Worm (Caenorhabditis elegans): ENCODE results near the gene mpz-6.

Gene mpz-6

DNA sequence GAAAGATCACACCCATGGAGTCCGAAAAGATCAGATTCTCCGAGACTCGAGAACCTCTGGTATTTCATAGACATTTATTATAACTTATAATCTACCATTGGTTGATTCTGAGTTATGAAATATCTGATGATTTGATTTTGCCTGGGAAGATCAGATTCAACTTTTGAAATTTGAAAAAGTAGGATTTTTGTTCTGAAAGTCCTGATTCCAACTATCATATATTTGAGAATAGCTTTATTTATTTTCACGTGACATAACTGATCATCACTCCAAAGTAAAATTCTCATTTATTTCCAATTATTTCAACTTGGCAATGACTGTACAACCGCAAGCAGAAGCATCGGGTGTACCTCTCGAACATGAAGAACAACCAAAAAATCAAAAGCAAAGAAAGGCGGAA lies 7.2 kb downstream of the mpz-6 start, which contains the start of gene Y51B9A.7:
Y51B9A.7 (plus strand) TSS at position 301 of the 400 bp plus-strand sequence.
- TF ChIP-seq ceh-30 (tag; optimal IDR thresholded peaks at IDR 0.05) (no peak), ceh-18 (tag; optimal IDR thresholded peaks at IDR 0.05) (no peak), syd-9 (tag; optimal IDR thresholded peaks at IDR 0.05) (no peak), ceh-24 (tag; optimal IDR thresholded peaks at IDR 0.05) (no peak), npax-4 (tag; optimal IDR thresholded peaks at IDR 0.05) (no peak), unc-3 (GFP tag; conservative IDR thresholded peaks at IDR 0.05) (no peak), unc-3 (tag; optimal IDR thresholded peaks at IDR 0.05) (no peak), sdc-2 (tag; optimal IDR thresholded peaks at IDR 0.05) (no peak), ceh-6 (GFP tag; optimal IDR thresholded peaks at IDR 0.05) (no peak), F13H6.1 (tag; optimal IDR thresholded peaks at IDR 0.05) (no peak), hlh-8 (tag; optimal IDR thresholded peaks at IDR 0.05) (no peak), ceh-9 (tag; optimal IDR thresholded peaks at IDR 0.05) (no peak), pha-2 (tag; optimal IDR thresholded peaks at IDR 0.05) (no peak)

DNA sequence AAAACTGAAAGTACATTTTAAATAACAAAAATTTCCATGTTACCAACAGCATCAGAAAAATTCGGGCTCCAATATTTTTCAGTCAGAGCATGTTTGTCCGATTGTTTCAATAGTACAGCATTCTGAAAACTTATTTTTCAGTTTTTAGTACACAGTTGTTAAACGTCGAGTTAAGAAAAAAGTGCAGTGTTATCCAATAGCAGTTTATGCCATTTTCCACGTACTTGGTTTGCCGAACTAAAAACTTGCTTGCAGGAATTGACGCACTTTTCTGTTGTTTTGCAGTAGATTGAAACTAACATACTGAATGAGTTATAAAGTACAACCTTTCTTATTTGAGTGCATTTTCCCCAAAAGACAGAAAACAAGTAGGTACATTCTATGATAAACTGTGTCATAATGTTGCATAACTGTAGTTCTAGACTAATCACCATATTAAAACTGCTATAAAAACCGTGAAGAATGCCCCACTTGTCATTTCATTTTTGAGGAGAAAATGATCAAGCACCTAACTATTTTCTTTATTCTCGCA lies 8.5 kb downstream of the mpz-6 start, which contains the start of the genes Y51B9A.14 and Y51B9A.8:
Y51B9A.14 (minus strand) TSS at position 101 of the 532 bp plus-strand sequence.
Y51B9A.8 (plus strand) TSS at position 482 of the 532 bp plus-strand sequence.
- TF ChIP-seq ztf-16 (tag; optimal IDR thresholded peaks at IDR 0.05) (no peak), sox-2 (GFP tag; IDR thresholded peaks at IDR 0.05) (no peak), ttx-3 (tag; optimal IDR thresholded peaks at IDR 0.05) (no peak), sox-4 (tag; optimal IDR thresholded peaks at IDR 0.05) (no peak), odd-2 (tag; optimal IDR thresholded peaks at IDR 0.05) (no peak), mec-3 (tag; optimal IDR thresholded peaks at IDR 0.05; ENCODE audit: borderline replicate concordance) (no peak), unc-3 (GFP tag; conservative IDR thresholded peaks at IDR 0.05) (no peak), unc-3 (tag; optimal IDR thresholded peaks at IDR 0.05) (no peak), unc-86 (tag; optimal IDR thresholded peaks at IDR 0.05) (no peak), ceh-9 (tag; optimal IDR thresholded peaks at IDR 0.05) (no peak), ahr-1 (tag; optimal IDR thresholded peaks at IDR 0.05) (no peak), syd-9 (tag; optimal IDR thresholded peaks at IDR 0.05) (no peak), C38D4.7 (GFP tag; optimal IDR thresholded peaks at IDR 0.05) (no peak), ets-4 (tag; optimal IDR thresholded peaks at IDR 0.05) (no peak)

DNA sequence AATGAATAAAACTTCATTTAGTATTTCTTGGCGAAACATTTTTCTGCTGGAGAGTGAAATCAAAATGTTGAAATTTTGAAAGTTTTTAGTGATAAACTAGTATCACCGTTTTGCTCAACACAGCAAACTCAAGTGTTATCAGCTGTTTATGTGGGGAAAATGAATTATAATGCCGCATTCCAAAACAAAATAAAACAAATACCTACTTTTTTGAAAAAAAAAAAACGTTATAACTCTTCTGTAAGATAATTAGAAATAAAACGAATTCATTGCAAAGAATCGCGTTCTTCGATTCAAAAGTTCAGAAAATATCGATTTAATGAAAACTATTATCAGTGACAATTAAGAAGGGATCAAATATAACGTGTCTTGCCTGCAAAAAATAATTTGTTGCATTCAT lies 9.4 kb downstream of the mpz-6 start, which contains the start of gene Y51B9A.9:
Y51B9A.9 (minus strand) TSS at position 101 of the 400 bp plus-strand sequence.
- TF ChIP-seq ceh-31 (tag; optimal IDR thresholded peaks at IDR 0.05): no peak
- TF ChIP-seq dmd-4 (tag; optimal IDR thresholded peaks at IDR 0.05; ENCODE audit: borderline replicate concordance): no peak
- no peak for TF ChIP-seq zip-5 (tag; optimal IDR thresholded peaks at IDR 0.05)
- no peak for TF ChIP-seq ceh-6 (GFP tag; optimal IDR thresholded peaks at IDR 0.05)
- TF ChIP-seq tbx-2 (tag; optimal IDR thresholded peaks at IDR 0.05): no peak
- TF ChIP-seq eyg-1 (tag; optimal IDR thresholded peaks at IDR 0.05): no peak
- no peak for TF ChIP-seq hlh-15 (tag; optimal IDR thresholded peaks at IDR 0.05)
- TF ChIP-seq ceh-45 (GFP tag; IDR thresholded peaks at IDR 0.05): no peak
- TF ChIP-seq lin-11 (tag; optimal IDR thresholded peaks at IDR 0.05): no peak
- no peak for TF ChIP-seq ref-2 (tag; optimal IDR thresholded peaks at IDR 0.05)
- TF ChIP-seq ceh-9 (tag; optimal IDR thresholded peaks at IDR 0.05): no peak
- no peak for TF ChIP-seq dve-1 (tag; optimal IDR thresholded peaks at IDR 0.05)
- no peak for TF ChIP-seq pqm-1 (tag; optimal IDR thresholded peaks at IDR 0.05)
- TF ChIP-seq syd-9 (tag; optimal IDR thresholded peaks at IDR 0.05): no peak
- no peak for TF ChIP-seq ets-4 (tag; optimal IDR thresholded peaks at IDR 0.05)
- no peak for TF ChIP-seq pag-3 (tag; optimal IDR thresholded peaks at IDR 0.05; ENCODE audit: borderline replicate concordance)
- TF ChIP-seq ceh-24 (tag; optimal IDR thresholded peaks at IDR 0.05): no peak
- no peak for TF ChIP-seq lim-6 (tag; optimal IDR thresholded peaks at IDR 0.05)
- no peak for TF ChIP-seq che-1 (tag; optimal IDR thresholded peaks at IDR 0.05)
- no peak for TF ChIP-seq odd-2 (tag; optimal IDR thresholded peaks at IDR 0.05)

DNA sequence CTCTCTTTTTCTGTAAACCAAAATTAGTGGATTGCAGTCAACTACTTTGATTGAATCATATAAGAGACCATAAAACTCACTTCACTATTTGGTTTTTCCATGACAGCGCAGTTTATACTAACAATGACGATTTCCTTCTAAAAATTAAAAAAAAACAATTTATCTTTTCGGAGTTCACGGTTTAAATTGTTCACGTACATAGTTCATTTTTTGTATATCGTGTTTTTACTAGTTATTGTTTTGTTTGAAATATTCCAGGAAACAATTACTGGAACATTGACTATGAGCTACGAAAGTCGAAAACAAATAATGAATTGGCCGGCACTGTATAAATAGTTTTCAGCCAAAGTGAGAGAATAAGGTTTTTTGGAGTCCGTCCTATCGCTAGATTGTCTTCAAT lies 14.2 kb downstream of the mpz-6 start, which contains the start of gene lido-17:
lido-17 (minus strand) TSS at position 101 of the 400 bp plus-strand sequence.
- TF ChIP-seq K02D7.2 (tag; optimal IDR thresholded peaks at IDR 0.05) (no peak), sox-4 (tag; optimal IDR thresholded peaks at IDR 0.05) (no peak), gmeb-2 (tag; optimal IDR thresholded peaks at IDR 0.05) (no peak), T23F11.4 (GFP tag; optimal IDR thresholded peaks at IDR 0.05) (no peak), ceh-22 (tag; optimal IDR thresholded peaks at IDR 0.05) (no peak), lim-6 (tag; optimal IDR thresholded peaks at IDR 0.05) (no peak), fax-1 (tag; optimal IDR thresholded peaks at IDR 0.05) (no peak)
